Fruit fly (Drosophila melanogaster) whole organism: ENCODE measurements around the gene CG10063.

ENCODE experiments used
- CG8478 ChIP-seq: fragments of >200 bp; optimal IDR thresholded peaks from 2 replicates; lab custom pipeline; 2018; ENCODE audit warnings: inconsistent platforms
- EcR ChIP-seq, 2 experiments: fragments of >200 bp; optimal IDR thresholded peaks; 2 replicates each; lab custom pipeline; 2017; ENCODE audit warnings: missing biosample characterization in 2 of 2, missing genetic modification characterization in 2 of 2, missing genetic modification reagents in 2 of 2
- psq ChIP-seq: fragments of >200 bp; optimal IDR thresholded peaks from 2 replicates; lab custom pipeline; 2017
- usp ChIP-seq: fragments of >200 bp; optimal IDR thresholded peaks from 2 replicates; lab custom pipeline; 2017; ENCODE audit warnings: missing biosample characterization, missing genetic modification characterization, mixed read lengths

- TF ChIP-seq psq, result no peak
- no peak for TF ChIP-seq EcR (GFP tag; optimal IDR thresholded peaks at IDR 0.05; lab: Kevin White, UChicago)
- no peak for TF ChIP-seq CG8478 (lab: Kevin White, UChicago)
- no peak for TF ChIP-seq usp (GFP tag; lab: Kevin White, UChicago)
Measured at dm6 chr3L:6999993-7000392, 27.7 kb upstream of the CG10063 start.
